Worm (Caenorhabditis elegans) whole organism, L3 larva: Measurements from ENCODE around the gene gkow-1.

Source experiments
- aly-2 ChIP-seq: fragments of 150-350 bp; optimal IDR thresholded peaks from 2 replicates; lab custom pipeline; 2014; ENCODE audit warnings: missing biosample characterization, missing genetic modification characterization
- ceh-9 ChIP-seq: sonication (generic microtip); optimal IDR thresholded peaks from 2 replicates; lab custom pipeline; 2018; ENCODE audit warnings: missing biosample characterization, missing genetic modification characterization
- nhr-43 ChIP-seq: sonication (generic microtip); optimal IDR thresholded peaks from 2 replicates; lab custom pipeline; 2016; ENCODE audit warnings: mild to moderate bottlenecking, missing genetic modification characterization, missing compliant biosample characterization; ENCODE audit not compliant: poor library complexity, severe bottlenecking
- tbx-2 ChIP-seq: sonication (generic microtip); optimal IDR thresholded peaks from 2 replicates; lab custom pipeline; 2016; ENCODE audit warnings: mild to moderate bottlenecking, missing genetic modification characterization, missing compliant biosample characterization
- ztf-4 ChIP-seq: fragments of 150-350 bp; optimal IDR thresholded peaks from 2 replicates; lab custom pipeline; 2014; ENCODE audit warnings: missing biosample characterization, missing genetic modification characterization

- TF ChIP-seq nhr-43 (tag; lab: Kevin White, UChicago), result no peak
- TF ChIP-seq tbx-2 (tag; lab: Kevin White, UChicago), result no peak
- no peak for TF ChIP-seq aly-2 (tag; lab: Kevin White, UChicago)
- no peak for TF ChIP-seq ztf-4 (tag; lab: Kevin White, UChicago)
- no peak for TF ChIP-seq ceh-9 (tag; lab: Kevin White, UChicago)
Measured at ce11 chrIV:10360336-10360735, 2.4 kb downstream of the gkow-1 start, which contains the start of gene ugt-59.
